Fruit fly (Drosophila melanogaster) whole organism, prepupa: ENCODE results near the gene UbcE2H.

ENCODE experiments used
- CG11762 ChIP-seq: fragments of 200-800 bp; sonication (Bioruptor generic); optimal IDR thresholded peaks from 3 replicates; lab custom pipeline; 2016; ENCODE audit warnings: missing biosample characterization, missing genetic modification characterization; ENCODE audit not compliant: insufficient read depth
- CG1621 ChIP-seq: fragments of 200-800 bp; sonication (Bioruptor generic); optimal IDR thresholded peaks from 3 replicates; lab custom pipeline; 2018; ENCODE audit warnings: missing biosample characterization, mild to moderate bottlenecking, missing genetic modification characterization
- CG6163 ChIP-seq: fragments of 200-800 bp; sonication (Bioruptor generic); IDR thresholded peaks from 3 replicates; pipeline ENCODE4 v1.3.6; 2022; ENCODE audit warnings: missing biosample characterization, missing genetic modification characterization
- Gug ChIP-seq: fragments of 200-800 bp; sonication (Bioruptor generic); IDR thresholded peaks from 2 replicates; pipeline ENCODE4 v1.3.6; 2022; ENCODE audit warnings: missing biosample characterization, missing genetic modification characterization
- Hr38 ChIP-seq: sonication (Bioruptor generic); optimal IDR thresholded peaks from 2 replicates; lab custom pipeline; 2016; ENCODE audit warnings: missing biosample characterization, missing genetic modification characterization
- Lpt ChIP-seq: fragments of 200-800 bp; sonication (Bioruptor generic); optimal IDR thresholded peaks from 3 replicates; lab custom pipeline; 2016; ENCODE audit warnings: missing biosample characterization, missing genetic modification characterization
- Sox14 ChIP-seq: fragments of 200-800 bp; sonication (Bioruptor generic); optimal IDR thresholded peaks from 3 replicates; lab custom pipeline; 2016; ENCODE audit warnings: missing biosample characterization, missing genetic modification characterization
- acj6 ChIP-seq: fragments of 200-800 bp; sonication (Bioruptor generic); optimal IDR thresholded peaks from 3 replicates; lab custom pipeline; 2016; ENCODE audit warnings: missing biosample characterization, missing genetic modification characterization
- cyc ChIP-seq: fragments of 200-800 bp; sonication (Bioruptor generic); optimal IDR thresholded peaks from 3 replicates; lab custom pipeline; 2016; ENCODE audit warnings: missing biosample characterization, missing genetic modification characterization
- esn ChIP-seq: fragments of 200-800 bp; sonication (Bioruptor generic); optimal IDR thresholded peaks from 2 replicates; lab custom pipeline; 2016; ENCODE audit warnings: missing biosample characterization, mild to moderate bottlenecking, missing genetic modification characterization, moderate library complexity
- fd85E ChIP-seq: fragments of 200-800 bp; sonication (Bioruptor generic); optimal IDR thresholded peaks from 3 replicates; lab custom pipeline; 2016; ENCODE audit warnings: missing biosample characterization, missing genetic modification characterization
- net ChIP-seq: fragments of 200-800 bp; sonication (Bioruptor generic); optimal IDR thresholded peaks from 3 replicates; lab custom pipeline; 2016; ENCODE audit warnings: missing biosample characterization, missing genetic modification characterization

- TF ChIP-seq esn (GFP tag; lab: Kevin White, UChicago) (no peak), Gug (GFP tag; lab: Robert Waterston, UW) (no peak), cyc (GFP tag; lab: Kevin White, UChicago) (no peak), CG11762 (GFP tag; lab: Kevin White, UChicago) (no peak), CG1621 (tag; lab: Kevin White, UChicago) (no peak), fd85E (GFP tag; lab: Kevin White, UChicago) (no peak), Sox14 (no peak), Hr38 (GFP tag; lab: Kevin White, UChicago) (no peak), acj6 (no peak), Lpt (GFP tag; lab: Kevin White, UChicago) (no peak), net (GFP tag; lab: Kevin White, UChicago) (no peak), CG6163 (GFP tag; lab: Robert Waterston, UW) (no peak)
Measured at dm6 chrX:8107936-8108335, 14.1 kb upstream of the UbcE2H start.
